Fruit fly (Drosophila melanogaster) whole organism, prepupa: ENCODE data around the gene CG31955.

ENCODE experiments used
- CG10669 ChIP-seq: fragments of 200-800 bp; sonication (Bioruptor generic); optimal IDR thresholded peaks from 3 replicates; lab custom pipeline; 2018; ENCODE audit warnings: missing biosample characterization, mild to moderate bottlenecking, missing genetic modification characterization, moderate library complexity
- CG11294 ChIP-seq: fragments of 200-800 bp; sonication (Bioruptor generic); IDR thresholded peaks from 2 replicates; pipeline ENCODE4 v1.3.6; 2022; ENCODE audit warnings: missing biosample characterization, missing genetic modification characterization
- CG11762 ChIP-seq: fragments of 200-800 bp; sonication (Bioruptor generic); optimal IDR thresholded peaks from 3 replicates; lab custom pipeline; 2016; ENCODE audit warnings: missing biosample characterization, missing genetic modification characterization; ENCODE audit not compliant: insufficient read depth
- CG11902 ChIP-seq: fragments of 200-800 bp; sonication (Bioruptor generic); optimal IDR thresholded peaks from 3 replicates; lab custom pipeline; 2016; ENCODE audit warnings: missing biosample characterization, missing genetic modification characterization
- CG15336 ChIP-seq: fragments of 200-800 bp; sonication (Bioruptor generic); IDR thresholded peaks from 2 replicates; pipeline ENCODE4 v1.3.6; 2022; ENCODE audit warnings: missing biosample characterization, missing genetic modification characterization
- CG1621 ChIP-seq: fragments of 200-800 bp; sonication (Bioruptor generic); optimal IDR thresholded peaks from 3 replicates; lab custom pipeline; 2018; ENCODE audit warnings: missing biosample characterization, mild to moderate bottlenecking, missing genetic modification characterization
- CG16779 ChIP-seq: fragments of 200-800 bp; sonication (Bioruptor generic); optimal IDR thresholded peaks from 3 replicates; lab custom pipeline; 2017; ENCODE audit warnings: missing biosample characterization, mild to moderate bottlenecking, missing genetic modification characterization
- CG32006 ChIP-seq: fragments of 200-800 bp; sonication (Bioruptor generic); optimal IDR thresholded peaks from 3 replicates; lab custom pipeline; 2017; ENCODE audit warnings: missing biosample characterization, mild to moderate bottlenecking, missing genetic modification characterization
- CG34406 ChIP-seq: fragments of 200-800 bp; sonication (Bioruptor generic); optimal IDR thresholded peaks from 3 replicates; lab custom pipeline; 2016; ENCODE audit warnings: missing biosample characterization, missing genetic modification characterization
- CG3919 ChIP-seq: fragments of 200-800 bp; sonication (Bioruptor generic); optimal IDR thresholded peaks from 3 replicates; lab custom pipeline; 2016; ENCODE audit warnings: missing biosample characterization, missing genetic modification characterization
- CG4318 ChIP-seq: fragments of 200-800 bp; sonication (Bioruptor generic); optimal IDR thresholded peaks from 3 replicates; lab custom pipeline; 2017; ENCODE audit warnings: missing biosample characterization, mild to moderate bottlenecking, missing genetic modification characterization
- CG6163 ChIP-seq: fragments of 200-800 bp; sonication (Bioruptor generic); IDR thresholded peaks from 3 replicates; pipeline ENCODE4 v1.3.6; 2022; ENCODE audit warnings: missing biosample characterization, missing genetic modification characterization
- CG6276 ChIP-seq: fragments of 200-800 bp; sonication (Bioruptor generic); optimal IDR thresholded peaks from 2 replicates; lab custom pipeline; 2017; ENCODE audit warnings: missing biosample characterization, mild to moderate bottlenecking, missing genetic modification characterization
- CG6792 ChIP-seq: fragments of 200-800 bp; sonication (Bioruptor generic); optimal IDR thresholded peaks from 3 replicates; lab custom pipeline; 2016; ENCODE audit warnings: missing biosample characterization, missing genetic modification characterization
- CG9139 ChIP-seq: fragments of 200-800 bp; sonication (Bioruptor generic); optimal IDR thresholded peaks from 3 replicates; lab custom pipeline; 2017; ENCODE audit warnings: missing biosample characterization, mild to moderate bottlenecking, missing genetic modification characterization
- Eip78C ChIP-seq: fragments of 200-800 bp; sonication (Bioruptor generic); peaks from one replicate; lab custom pipeline; 2016; ENCODE audit warnings: missing biosample characterization, missing genetic modification characterization
- Ets21C ChIP-seq: fragments of 200-800 bp; sonication (Bioruptor generic); optimal IDR thresholded peaks from 3 replicates; lab custom pipeline; 2016; ENCODE audit warnings: missing biosample characterization, missing genetic modification characterization
- Ets96B ChIP-seq: fragments of 200-800 bp; optimal IDR thresholded peaks from 2 replicates; lab custom pipeline; 2019; ENCODE audit warnings: missing biosample characterization, mild to moderate bottlenecking, missing genetic modification characterization, moderate library complexity
- Gug ChIP-seq: fragments of 200-800 bp; sonication (Bioruptor generic); IDR thresholded peaks from 2 replicates; pipeline ENCODE4 v1.3.6; 2022; ENCODE audit warnings: missing biosample characterization, missing genetic modification characterization
- Hr38 ChIP-seq: sonication (Bioruptor generic); optimal IDR thresholded peaks from 2 replicates; lab custom pipeline; 2016; ENCODE audit warnings: missing biosample characterization, missing genetic modification characterization
- Hr4 ChIP-seq: fragments of 200-800 bp; sonication (Bioruptor generic); optimal IDR thresholded peaks from 3 replicates; lab custom pipeline; 2016; ENCODE audit warnings: missing biosample characterization, missing genetic modification characterization
- Lpt ChIP-seq: fragments of 200-800 bp; sonication (Bioruptor generic); optimal IDR thresholded peaks from 3 replicates; lab custom pipeline; 2016; ENCODE audit warnings: missing biosample characterization, missing genetic modification characterization
- OdsH ChIP-seq: fragments of 200-800 bp; sonication (Bioruptor generic); optimal IDR thresholded peaks from 3 replicates; lab custom pipeline; 2016; ENCODE audit warnings: missing biosample characterization, missing genetic modification characterization
- Sox102F ChIP-seq: fragments of 200-800 bp; sonication (Bioruptor generic); optimal IDR thresholded peaks from 2 replicates; lab custom pipeline; 2016; ENCODE audit warnings: missing biosample characterization, mild to moderate bottlenecking, missing genetic modification characterization
- Sox14 ChIP-seq: fragments of 200-800 bp; sonication (Bioruptor generic); optimal IDR thresholded peaks from 3 replicates; lab custom pipeline; 2016; ENCODE audit warnings: missing biosample characterization, missing genetic modification characterization
- achi ChIP-seq: fragments of 200-800 bp; sonication (Bioruptor generic); optimal IDR thresholded peaks from 3 replicates; lab custom pipeline; 2016; ENCODE audit warnings: missing biosample characterization, missing genetic modification characterization
- acj6 ChIP-seq: fragments of 200-800 bp; sonication (Bioruptor generic); optimal IDR thresholded peaks from 3 replicates; lab custom pipeline; 2016; ENCODE audit warnings: missing biosample characterization, missing genetic modification characterization
- cyc ChIP-seq: fragments of 200-800 bp; sonication (Bioruptor generic); optimal IDR thresholded peaks from 3 replicates; lab custom pipeline; 2016; ENCODE audit warnings: missing biosample characterization, missing genetic modification characterization
- dac ChIP-seq: fragments of 200-800 bp; sonication (Bioruptor generic); optimal IDR thresholded peaks from 2 replicates; lab custom pipeline; 2017; ENCODE audit warnings: missing biosample characterization, mild to moderate bottlenecking, missing genetic modification characterization
- dsx ChIP-seq: fragments of 200-800 bp; optimal IDR thresholded peaks from 3 replicates; lab custom pipeline; 2019; ENCODE audit warnings: missing biosample characterization, mild to moderate bottlenecking, missing genetic modification characterization, moderate library complexity; ENCODE audit not compliant: poor library complexity, severe bottlenecking
- fd59A ChIP-seq: fragments of 200-800 bp; sonication (Bioruptor generic); optimal IDR thresholded peaks from 2 replicates; lab custom pipeline; 2017; ENCODE audit warnings: missing biosample characterization, mild to moderate bottlenecking, missing genetic modification characterization, missing genetic modification reagents
- fd85E ChIP-seq: fragments of 200-800 bp; sonication (Bioruptor generic); optimal IDR thresholded peaks from 3 replicates; lab custom pipeline; 2016; ENCODE audit warnings: missing biosample characterization, missing genetic modification characterization
- fkh ChIP-seq: fragments of 200-800 bp; sonication (Bioruptor generic); optimal IDR thresholded peaks from 3 replicates; lab custom pipeline; 2017; ENCODE audit warnings: missing biosample characterization, mild to moderate bottlenecking, missing genetic modification characterization, moderate library complexity
- net ChIP-seq: fragments of 200-800 bp; sonication (Bioruptor generic); optimal IDR thresholded peaks from 3 replicates; lab custom pipeline; 2016; ENCODE audit warnings: missing biosample characterization, missing genetic modification characterization
- pdm3 ChIP-seq: fragments of 200-800 bp; sonication (Bioruptor generic); optimal IDR thresholded peaks from 3 replicates; lab custom pipeline; 2016; ENCODE audit warnings: missing biosample characterization, missing genetic modification characterization
- salr ChIP-seq, 2 experiments: fragments of 200-800 bp; sonication (Bioruptor generic); optimal IDR thresholded peaks; 3 replicates each; lab custom pipeline; 2016 to 2018; ENCODE audit warnings: missing biosample characterization in 2 of 2, missing genetic modification characterization in 2 of 2, mild to moderate bottlenecking in 1 of 2
- spab ChIP-seq: fragments of 200-800 bp; sonication (Bioruptor generic); optimal IDR thresholded peaks from 2 replicates; lab custom pipeline; 2017; ENCODE audit warnings: missing biosample characterization, mild to moderate bottlenecking, missing genetic modification characterization, missing genetic modification reagents
- svp ChIP-seq: fragments of 200-800 bp; sonication (Bioruptor generic); peaks from one replicate; lab custom pipeline; 2016; ENCODE audit warnings: missing biosample characterization, missing genetic modification characterization
- vri ChIP-seq: fragments of 200-800 bp; sonication (Bioruptor generic); optimal IDR thresholded peaks from 3 replicates; lab custom pipeline; 2016; ENCODE audit warnings: missing biosample characterization, mild to moderate bottlenecking, missing genetic modification characterization

Gene CG31955

dm6 chr2L:3700990-3701389 is 11.9 kb downstream of the CG31955 start, which contains the start of gene CG42467:
CG42467 (plus strand) TSS chr2L:3701290.
- TF ChIP-seq CG32006 (GFP tag; lab: Kevin White, UChicago) (no peak), CG1621 (tag; lab: Kevin White, UChicago) (no peak), CG9139 (no peak), svp (GFP tag; lab: Kevin White, UChicago) (no peak), spab (GFP tag; lab: Kevin White, UChicago) (no peak), dsx (no peak), CG10669 (no peak), Hr4 (GFP tag; lab: Kevin White, UChicago) (no peak), Hr38 (GFP tag; lab: Kevin White, UChicago) (no peak), OdsH (GFP tag; lab: Kevin White, UChicago) (no peak), CG11902 (GFP tag; lab: Kevin White, UChicago) (no peak), CG16779 (tag; lab: Kevin White, UChicago) (no peak), fkh (GFP tag; lab: Kevin White, UChicago) (no peak), CG3919 (no peak), CG11762 (GFP tag; lab: Kevin White, UChicago) (no peak)

- no peak for TF ChIP-seq acj6 (GFP tag; lab: Kevin White, UChicago)
- TF ChIP-seq CG9139 = no peak
- TF ChIP-seq Eip78C (GFP tag; lab: Kevin White, UChicago) = no peak
- no peak for TF ChIP-seq pdm3 (GFP tag; lab: Kevin White, UChicago)
- TF ChIP-seq Ets96B (tag; lab: Kevin White, UChicago) = no peak
- no peak for TF ChIP-seq CG6792 (GFP tag; lab: Kevin White, UChicago)
- TF ChIP-seq dac (GFP tag; lab: Kevin White, UChicago) = no peak
- TF ChIP-seq CG32006 (GFP tag; lab: Kevin White, UChicago) = no peak
- TF ChIP-seq achi (GFP tag; lab: Kevin White, UChicago) = no peak
Observed at dm6 chr2L:3700374-3700773, 12.5 kb downstream of the CG31955 start, which contains the start of gene Sfp24C1. Sfp24C1 (plus strand) TSS chr2L:3700674.

- TF ChIP-seq CG4318 (GFP tag; lab: Kevin White, UChicago) (no peak), fkh (GFP tag; lab: Kevin White, UChicago) (no peak), achi (GFP tag; lab: Kevin White, UChicago) (no peak), CG32006 (GFP tag; lab: Kevin White, UChicago) (no peak), cyc (GFP tag; lab: Kevin White, UChicago) (no peak), vri (no peak), Sox102F (no peak), CG6163 (GFP tag; lab: Robert Waterston, UW) (no peak), CG1621 (tag; lab: Kevin White, UChicago) (no peak), fd59A (GFP tag; lab: Kevin White, UChicago) (no peak), net (GFP tag; lab: Kevin White, UChicago) (no peak), CG10669 (no peak), Hr4 (GFP tag; lab: Kevin White, UChicago) (no peak), Sox14 (GFP tag; lab: Kevin White, UChicago) (no peak), CG11762 (GFP tag; lab: Kevin White, UChicago) (no peak), Gug (no peak), salr (GFP tag; optimal IDR thresholded peaks at IDR 0.05; lab: Kevin White, UChicago) (no peak), Hr38 (GFP tag; lab: Kevin White, UChicago) (no peak), pdm3 (GFP tag; lab: Kevin White, UChicago) (no peak), Ets21C (GFP tag; lab: Kevin White, UChicago) (no peak)
- TF ChIP-seq, all 60 proteins: peak for 0
Observed at dm6 chr2L:3699895-3700294, 13.0 kb downstream of the CG31955 start, which contains the start of gene CG42465. CG42465 (plus strand) TSS chr2L:3700195.

dm6 chr2L:3698992-3699514 is 13.9 kb downstream of the CG31955 start, which contains the start of the genes CG10031 and CG42464:
CG10031 (minus strand) TSS chr2L:3699092.
CG42464 (plus strand) TSS chr2L:3699464.
- TF ChIP-seq CG11294 (GFP tag; lab: Robert Waterston, UW) = no peak
- no peak for TF ChIP-seq Lpt (GFP tag; lab: Kevin White, UChicago)
- TF ChIP-seq CG15336 (GFP tag; lab: Robert Waterston, UW) = no peak
- TF ChIP-seq CG34406 (GFP tag; lab: Kevin White, UChicago) = no peak
- no peak for TF ChIP-seq CG16779 (tag; lab: Kevin White, UChicago)
- no peak for TF ChIP-seq Ets96B (tag; lab: Kevin White, UChicago)
- no peak for TF ChIP-seq fd85E (GFP tag; lab: Kevin White, UChicago)
- no peak for TF ChIP-seq CG6276 (GFP tag; lab: Kevin White, UChicago)
- no peak for TF ChIP-seq spab (GFP tag; lab: Kevin White, UChicago)
